ENCODE assay signal across 3 worm cellular contexts in the genomic region with DNA sequence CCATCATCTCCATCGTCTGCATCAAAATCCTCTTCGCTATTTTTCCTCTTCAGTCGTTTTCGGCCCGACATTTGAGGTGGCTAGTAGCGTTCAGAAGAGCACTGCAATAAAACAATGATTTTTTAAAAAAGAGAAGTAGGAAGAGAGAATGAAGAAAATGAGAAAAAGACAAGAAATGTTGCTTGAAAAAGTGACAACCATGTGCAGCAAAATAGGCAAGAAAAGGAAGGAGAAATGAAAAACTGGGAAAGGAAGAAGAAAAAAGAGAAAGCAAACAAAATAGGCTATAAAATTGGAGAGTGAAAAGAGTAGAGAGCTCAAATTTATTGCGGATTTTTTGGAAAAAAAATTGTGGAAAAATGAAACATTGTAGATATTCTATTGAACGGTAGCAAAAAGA.
TF ChIP-seq lines count a peak whose summit lies in the region.

A gene (minus strand): TSS at position 101 of the 400 bp plus-strand sequence.

TF ChIP-seq in whole organism, L1 larva, 84 proteins besides CTCF, POLR2A, EP300 and RAD21:
- TF ChIP-seq lin-14 (GFP tag; optimal IDR thresholded peaks at IDR 0.05; lab: Kevin White, UChicago) (peak; percentile 6), grh-1 (GFP tag; IDR thresholded peaks at IDR 0.05; lab: Robert Waterston, UW) (no peak), unc-130 (tag; optimal IDR thresholded peaks at IDR 0.05; lab: Kevin White, UChicago) (no peak)

TF ChIP-seq in whole organism, L2 larva, 48 proteins besides CTCF, POLR2A, EP300 and RAD21:
- TF ChIP-seq nhr-6 (tag; optimal IDR thresholded peaks at IDR 0.05; lab: Kevin White, UChicago) = no peak
- peak; percentile 73 for TF ChIP-seq unc-55 (GFP tag; optimal IDR thresholded peaks at IDR 0.05; lab: Kevin White, UChicago)

TF ChIP-seq in whole organism, mixed stage, embryonic, 35 proteins besides CTCF, POLR2A, EP300 and RAD21:
- TF ChIP-seq sem-2 (GFP tag; optimal IDR thresholded peaks at IDR 0.05; lab: Kevin White, UChicago) (no peak), elt-1 (tag; optimal IDR thresholded peaks at IDR 0.05; lab: Kevin White, UChicago; ENCODE audit: borderline replicate concordance, insufficient read depth) (no peak), ces-1 (GFP tag; optimal IDR thresholded peaks at IDR 0.05; lab: Kevin White, UChicago) (peak; percentile 21)
